Fruit fly (Drosophila melanogaster): ENCODE data around the gene Cyp12e1.

Gene Cyp12e1

DNA sequence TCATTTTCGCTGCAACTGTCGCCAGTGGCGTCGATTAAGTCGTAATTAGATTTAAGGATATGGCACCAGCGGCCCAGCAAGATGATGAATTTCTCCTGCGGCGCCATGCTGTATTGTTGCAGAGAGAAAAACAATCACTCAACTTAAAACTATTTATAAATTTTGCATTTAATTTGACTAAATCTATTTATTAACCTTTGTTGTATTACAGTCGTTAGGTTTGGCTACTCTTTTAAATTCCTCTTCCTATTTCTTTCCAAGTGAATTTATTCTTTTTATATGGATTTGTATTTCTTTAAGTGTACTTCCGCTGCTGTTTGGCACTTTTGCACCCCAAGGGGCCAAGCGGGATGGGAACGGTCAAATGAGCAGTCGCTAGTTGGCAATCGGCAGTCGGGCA, 14.4 kb downstream of the Cyp12e1 start (continued):
- TF ChIP-seq gem (tag; optimal IDR thresholded peaks at IDR 0.05) (peak; percentile 74), CG2678 (tag; optimal IDR thresholded peaks at IDR 0.05) (peak; percentile 61), CG14014 (GFP tag; IDR thresholded peaks at IDR 0.05) (no peak), eve (GFP tag; optimal IDR thresholded peaks at IDR 0.05) (no peak), CG15601 (tag; optimal IDR thresholded peaks at IDR 0.05) (peak; percentile 53), CG13624 (GFP tag; optimal IDR thresholded peaks at IDR 0.05) (no peak), CG1792 (GFP tag; optimal IDR thresholded peaks at IDR 0.05) (no peak), CG17612 (GFP tag; IDR thresholded peaks at IDR 0.05) (no peak), CG31224 (GFP tag; IDR thresholded peaks at IDR 0.05) (no peak), CG7372 (GFP tag; IDR thresholded peaks at IDR 0.05) (no peak), Nf-YB (GFP tag; optimal IDR thresholded peaks at IDR 0.05) (peak; percentile 2), CG9609 (GFP tag; optimal IDR thresholded peaks at IDR 0.05) (no peak), ATbp (GFP tag; optimal IDR thresholded peaks at IDR 0.05) (peak; percentile 41), CG2875 (GFP tag; optimal IDR thresholded peaks at IDR 0.05) (peak; percentile 36), nmo (GFP tag; optimal IDR thresholded peaks at IDR 0.05) (peak; percentile 53), Ravus (GFP tag; IDR thresholded peaks at IDR 0.05) (no peak), chn (GFP tag; optimal IDR thresholded peaks at IDR 0.05) (peak; percentile 12), pan (optimal IDR thresholded peaks at IDR 0.05) (no peak), pan (GFP tag; optimal IDR thresholded peaks at IDR 0.05 in 1 of 2, IDR thresholded peaks at IDR 0.05 in 1 of 2) (peak in 1 of 2 experiments; percentile 25), CG4820 (GFP tag; optimal IDR thresholded peaks at IDR 0.05) (peak; percentile 27), ftz-f1 (GFP tag; optimal IDR thresholded peaks at IDR 0.05) (no peak), hkb (optimal IDR thresholded peaks at IDR 0.05) (no peak), hkb (GFP tag; IDR thresholded peaks at IDR 0.05) (no peak), Sry-δ (GFP tag; optimal IDR thresholded peaks at IDR 0.05) (no peak), zen (tag; optimal IDR thresholded peaks at IDR 0.05) (peak; percentile 44), Oaz (GFP tag; IDR thresholded peaks at IDR 0.05) (no peak), Hr3 (GFP tag; optimal IDR thresholded peaks at IDR 0.05) (peak; percentile 14), dmrt99B (tag; optimal IDR thresholded peaks at IDR 0.05) (peak; percentile 63), CG2712 (tag; optimal IDR thresholded peaks at IDR 0.05) (peak; percentile 76), CG42726 (GFP tag; IDR thresholded peaks at IDR 0.05; ENCODE audit: partially characterized antibody) (no peak), H15 (GFP tag; IDR thresholded peaks at IDR 0.05) (no peak), CG12769 (tag; optimal IDR thresholded peaks at IDR 0.05) (no peak), CG8290 (GFP tag; optimal IDR thresholded peaks at IDR 0.05) (no peak), CG8290 (tag; optimal IDR thresholded peaks at IDR 0.05) (no peak), CG18619 (GFP tag; optimal IDR thresholded peaks at IDR 0.05) (no peak), kah (GFP tag; optimal IDR thresholded peaks at IDR 0.05) (peak; percentile 25), Dek (tag; optimal IDR thresholded peaks at IDR 0.05) (no peak), CG11085 (GFP tag; IDR thresholded peaks at IDR 0.05) (no peak), sr (GFP tag; IDR thresholded peaks at IDR 0.05) (no peak), nerfin-1 (tag; optimal IDR thresholded peaks at IDR 0.05) (peak; percentile 54)

DNA sequence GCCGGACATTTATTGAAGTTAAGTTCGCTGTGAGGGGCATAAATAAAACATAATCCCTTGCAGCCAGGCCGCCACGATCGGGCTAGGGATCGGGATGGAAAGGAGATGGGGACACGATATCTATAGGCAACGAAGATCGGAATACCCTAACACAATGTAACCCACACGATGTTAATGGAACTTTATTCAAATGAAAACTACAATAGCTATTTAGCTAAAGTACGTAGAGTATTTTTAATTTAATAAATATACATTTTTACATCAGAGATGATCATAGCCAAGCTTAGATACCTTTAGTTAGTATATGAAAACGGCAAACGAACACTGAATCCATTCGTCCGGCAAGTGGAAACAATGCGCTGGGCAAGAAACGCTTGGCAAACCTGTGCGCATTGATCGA, 20.3 kb downstream of the Cyp12e1 start:
- TF ChIP-seq Drgx (GFP tag; IDR thresholded peaks at IDR 0.05), result peak; percentile 46; the same call in 1 of the 2 replicates
- no peak for TF ChIP-seq CG3065 (GFP tag; optimal IDR thresholded peaks at IDR 0.05)

DNA sequence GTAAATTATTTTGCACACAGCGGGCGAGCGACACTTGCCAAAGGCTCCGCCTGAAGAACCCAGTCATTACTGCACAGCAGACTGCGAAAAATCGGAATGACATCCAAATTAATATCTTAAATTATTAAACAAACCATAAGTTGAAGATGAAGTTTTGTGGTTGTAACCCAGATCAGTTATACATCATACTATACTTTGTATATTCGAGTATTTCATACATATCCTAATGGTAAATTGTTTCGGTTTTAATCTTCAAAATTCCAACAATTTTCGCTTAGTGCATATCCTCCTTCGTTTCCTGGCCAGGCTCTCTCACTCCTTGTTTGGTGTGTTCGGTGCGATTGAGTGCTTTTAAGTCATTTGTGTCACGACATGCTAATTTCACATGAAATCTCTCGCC, 29.0 kb downstream of the Cyp12e1 start:
- TF ChIP-seq Trl (optimal IDR thresholded peaks at IDR 0.05), result no peak
- TF ChIP-seq Trl (GFP tag; optimal IDR thresholded peaks at IDR 0.05), result no peak

Measured in whole organism, embryonic.